Worm (Caenorhabditis elegans): Measurements from ENCODE around the gene lgc-25.

DNA sequence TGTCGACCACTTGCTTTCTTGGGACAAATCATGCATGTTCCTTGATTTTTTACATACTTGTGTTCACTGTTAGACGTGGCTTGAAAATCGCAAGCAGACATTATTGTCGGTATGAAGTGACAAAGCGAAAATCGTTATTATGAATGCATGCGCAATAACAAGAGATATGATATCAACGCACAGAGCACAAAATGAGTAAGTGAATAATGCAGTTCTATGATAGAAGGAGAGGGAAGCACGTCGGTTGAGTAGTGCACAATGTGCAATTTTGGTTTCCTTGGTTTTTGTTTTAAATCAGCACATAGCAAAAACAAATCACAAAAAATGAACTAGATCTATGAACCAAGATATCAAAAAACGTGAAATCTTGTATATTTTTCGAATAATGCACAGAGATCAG, 48.2 kb downstream of the lgc-25 start, which contains the start of gene nhr-281:
- no peak for TF ChIP-seq ama-1 (optimal IDR thresholded peaks at IDR 0.05)
- no peak for TF ChIP-seq hmg-4 (GFP tag; optimal IDR thresholded peaks at IDR 0.05)
- TF ChIP-seq tbx-37 (GFP tag; conservative IDR thresholded peaks at IDR 0.05) = no peak
- TF ChIP-seq B0310.2 (tag; optimal IDR thresholded peaks at IDR 0.05) = no peak
- no peak for TF ChIP-seq hnd-1 (tag; optimal IDR thresholded peaks at IDR 0.05)
- no peak for TF ChIP-seq F13C5.2 (tag; optimal IDR thresholded peaks at IDR 0.05)

Measured in whole organism, early embryonic.